Worm (Caenorhabditis elegans) whole organism, L3 larva: ENCODE measurements around the gene W08E12.5.

Experiments
- ama-1 ChIP-seq: fragments of 150-350 bp; optimal IDR thresholded peaks from 2 replicates; lab custom pipeline; 2018
- egl-5 ChIP-seq: fragments of 150-350 bp; optimal IDR thresholded peaks from 2 replicates; lab custom pipeline; 2017; ENCODE audit warnings: missing biosample characterization, missing genetic modification reagents, missing genetic modification characterization, inconsistent platforms
- fkh-10 ChIP-seq: sonication (generic microtip); optimal IDR thresholded peaks from 2 replicates; lab custom pipeline; 2017; ENCODE audit warnings: missing biosample characterization, missing genetic modification reagents, missing genetic modification characterization
- nhr-77 ChIP-seq: fragments of 150-350 bp; optimal IDR thresholded peaks from 2 replicates; lab custom pipeline; 2014; ENCODE audit warnings: missing biosample characterization, missing genetic modification characterization
- skn-1 ChIP-seq: fragments of 150-350 bp; optimal IDR thresholded peaks from 2 replicates; lab custom pipeline; 2014; ENCODE audit warnings: missing biosample characterization, missing genetic modification characterization
- unc-62 ChIP-seq: fragments of 150-350 bp; sonication (generic microtip); optimal IDR thresholded peaks from 4 replicates; lab custom pipeline; 2014; ENCODE audit warnings: missing biosample characterization, missing genetic modification reagents, missing genetic modification characterization

DNA sequence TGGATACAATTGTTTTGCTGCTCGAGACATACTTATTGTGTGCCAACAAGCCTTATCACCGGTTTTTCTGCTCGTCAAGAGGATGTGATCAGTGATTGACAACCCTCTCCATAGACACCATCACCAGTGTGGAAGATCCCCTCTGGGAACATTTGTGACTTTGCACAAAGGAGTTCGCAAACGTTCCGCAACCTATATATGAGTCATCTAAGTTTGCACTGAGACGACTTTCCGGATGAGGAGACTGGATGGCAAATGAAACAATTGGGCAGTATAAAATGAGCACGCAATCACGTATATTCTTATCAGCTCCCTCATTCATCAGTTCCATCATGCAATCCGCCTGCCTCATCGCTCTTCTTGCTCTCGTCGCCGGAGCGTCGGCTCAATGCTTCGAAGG, at the start of gene W08E12.5:
- no peak for TF ChIP-seq egl-5 (tag; lab: Kevin White, UChicago)
- no peak for TF ChIP-seq fkh-10 (GFP tag; lab: Kevin White, UChicago)
- no peak for TF ChIP-seq skn-1 (tag; lab: Kevin White, UChicago)
- TF ChIP-seq unc-62 (GFP tag; lab: Kevin White, UChicago): no peak
- no peak for TF ChIP-seq ama-1 (lab: Kevin White, UChicago)
- no peak for TF ChIP-seq nhr-77
